Fruit fly (Drosophila melanogaster): ENCODE measurements around the gene Ogdh.

Gene Ogdh

DNA sequence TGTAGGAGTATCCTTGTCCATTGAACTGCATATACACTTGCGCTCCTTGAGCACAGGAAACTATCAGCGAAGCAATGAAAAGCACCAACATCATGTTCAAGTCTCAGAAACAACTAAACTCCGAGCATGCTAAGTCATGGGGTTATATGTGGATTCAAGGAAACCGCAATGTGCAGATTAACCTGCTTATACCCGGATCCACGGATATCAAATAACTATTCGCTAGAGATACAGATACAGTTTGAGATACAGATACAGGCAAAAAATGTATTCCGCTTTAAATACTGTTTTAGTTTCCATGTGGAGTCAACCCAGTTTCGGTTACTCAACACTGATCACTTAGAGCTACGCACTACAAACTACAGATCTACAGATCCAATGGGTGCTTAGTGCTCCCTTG, 15.8 kb upstream of the Ogdh start, which contains the start of gene CG13022:
Gene CG13022 (minus strand): TSS at position 101 of the 400 bp plus-strand sequence.
- TF ChIP-seq woc (GFP tag; optimal IDR thresholded peaks at IDR 0.05) (no peak), lola (GFP tag; optimal IDR thresholded peaks at IDR 0.05) (no peak), Hnf4 (GFP tag; optimal IDR thresholded peaks at IDR 0.05) (no peak), Dfd (GFP tag; optimal IDR thresholded peaks at IDR 0.05) (no peak), Myc (optimal IDR thresholded peaks at IDR 0.05) (no peak), Vsx2 (GFP tag; optimal IDR thresholded peaks at IDR 0.05; ENCODE audit: partially characterized antibody) (no peak), GATAd (GFP tag; optimal IDR thresholded peaks at IDR 0.05) (no peak), pan (optimal IDR thresholded peaks at IDR 0.05) (no peak), Sp1 (GFP tag; optimal IDR thresholded peaks at IDR 0.05) (no peak), Jra (GFP tag; optimal IDR thresholded peaks at IDR 0.05) (no peak), Mio (GFP tag; optimal IDR thresholded peaks at IDR 0.05) (no peak)

DNA sequence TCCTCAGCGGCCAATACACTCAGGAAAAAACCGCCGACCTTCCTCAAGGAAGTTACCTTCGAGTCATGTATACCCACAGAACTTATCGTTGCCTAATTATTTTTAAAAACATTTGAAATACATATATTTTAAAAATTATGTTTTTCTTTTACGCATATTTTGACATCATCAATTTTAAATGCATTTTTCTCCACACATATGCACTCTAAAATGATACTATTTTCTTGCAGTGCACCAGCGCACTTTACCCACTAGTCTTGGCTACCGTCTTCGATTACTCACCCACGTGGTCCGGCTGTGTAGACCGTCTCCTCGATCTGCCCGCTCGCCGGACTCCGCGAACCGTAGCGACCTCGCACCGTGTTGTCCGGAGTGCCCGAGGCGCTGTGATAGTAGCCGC, 13.3 kb upstream of the Ogdh start:
- TF ChIP-seq Mio (GFP tag; optimal IDR thresholded peaks at IDR 0.05) (no peak), OdsH (GFP tag; optimal IDR thresholded peaks at IDR 0.05) (no peak), Jra (GFP tag; optimal IDR thresholded peaks at IDR 0.05) (no peak), pan (optimal IDR thresholded peaks at IDR 0.05) (no peak), Vsx2 (GFP tag; optimal IDR thresholded peaks at IDR 0.05; ENCODE audit: partially characterized antibody) (no peak), br (GFP tag; optimal IDR thresholded peaks at IDR 0.05) (peak; percentile 16), woc (GFP tag; optimal IDR thresholded peaks at IDR 0.05) (no peak), rgr (GFP tag; optimal IDR thresholded peaks at IDR 0.05) (peak; percentile 4)

DNA sequence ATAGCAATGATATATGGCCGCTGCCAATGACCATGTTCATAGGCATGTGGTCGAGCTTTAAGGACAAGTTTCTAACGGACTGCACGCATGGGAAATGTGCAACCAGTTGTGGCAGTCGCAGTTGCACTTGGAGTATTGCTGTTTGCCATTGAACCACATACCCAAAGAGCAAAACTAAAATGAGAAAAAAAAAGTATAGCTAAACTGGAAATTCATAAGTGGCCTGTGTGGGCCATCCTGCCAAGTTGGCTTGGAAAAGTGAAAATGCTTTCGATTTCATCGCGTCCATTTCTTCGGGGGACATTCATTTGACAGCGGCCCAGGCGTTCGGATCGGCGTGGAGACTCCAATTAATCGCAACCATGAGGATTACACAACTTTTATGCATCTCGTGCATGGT, 10.6 kb upstream of the Ogdh start, which contains the start of gene Obp73a:
Gene Obp73a (plus strand): TSS at position 301 of the 400 bp plus-strand sequence.
- TF ChIP-seq CrebA (GFP tag; optimal IDR thresholded peaks at IDR 0.05; ENCODE audit: borderline replicate concordance) (no peak), N (GFP tag; optimal IDR thresholded peaks at IDR 0.05) (no peak), Mio (GFP tag; optimal IDR thresholded peaks at IDR 0.05) (no peak), h (GFP tag; optimal IDR thresholded peaks at IDR 0.05) (no peak), woc (GFP tag; optimal IDR thresholded peaks at IDR 0.05) (no peak), Hnf4 (GFP tag; optimal IDR thresholded peaks at IDR 0.05) (no peak), psq (GFP tag; optimal IDR thresholded peaks at IDR 0.05) (no peak), pan (optimal IDR thresholded peaks at IDR 0.05) (no peak), Myc (optimal IDR thresholded peaks at IDR 0.05) (no peak), Dif (GFP tag; optimal IDR thresholded peaks at IDR 0.05; ENCODE audit: partially characterized antibody) (no peak), Abd-B (GFP tag; optimal IDR thresholded peaks at IDR 0.05) (no peak), sage (GFP tag; optimal IDR thresholded peaks at IDR 0.05) (no peak), ey (GFP tag; optimal IDR thresholded peaks at IDR 0.05) (no peak), GATAd (GFP tag; optimal IDR thresholded peaks at IDR 0.05) (no peak)

DNA sequence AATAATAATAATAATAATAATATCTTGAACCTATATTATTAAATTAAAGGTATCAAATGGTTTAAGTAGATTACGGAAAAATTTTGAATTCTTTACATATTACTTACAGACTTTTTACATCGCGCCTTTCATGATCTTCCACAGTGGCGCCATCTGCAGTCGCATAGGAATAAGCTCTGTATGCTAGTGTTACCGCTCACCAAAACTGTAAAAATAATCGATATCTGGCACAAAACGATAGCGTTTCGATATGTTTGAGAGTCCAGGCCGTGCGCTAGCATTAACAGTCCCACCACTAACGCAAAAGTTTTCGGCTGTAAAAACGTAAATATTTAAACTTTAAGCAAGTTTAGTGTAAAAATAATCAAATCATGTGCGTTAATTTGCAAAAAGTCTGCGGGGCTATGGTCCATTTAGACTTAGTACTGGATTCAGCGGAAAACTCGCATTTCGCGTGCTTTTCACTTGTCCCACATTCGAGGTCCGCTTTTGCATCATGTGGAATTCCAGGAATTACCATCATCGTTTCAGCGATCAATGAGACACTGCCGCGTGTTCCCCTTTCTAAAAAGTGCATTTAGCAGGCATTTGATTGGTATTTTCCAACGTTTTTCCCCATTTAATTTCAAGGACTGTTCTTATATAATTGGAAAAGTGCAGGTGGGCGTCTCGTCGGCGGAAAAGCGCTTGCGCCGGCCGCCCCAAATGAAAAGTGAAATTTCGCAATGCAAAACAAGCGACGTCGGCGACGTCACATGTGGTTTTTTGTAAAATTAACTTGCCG, 789 bp downstream of the Ogdh start:
- no peak for TF ChIP-seq pan (optimal IDR thresholded peaks at IDR 0.05)
- TF ChIP-seq lola (GFP tag; optimal IDR thresholded peaks at IDR 0.05), result no peak
- TF ChIP-seq sage (GFP tag; optimal IDR thresholded peaks at IDR 0.05), result peak; percentile 17
- no peak for TF ChIP-seq Rel (GFP tag; optimal IDR thresholded peaks at IDR 0.05)
- TF ChIP-seq Rel (tag; optimal IDR thresholded peaks at IDR 0.05), result peak; percentile 68
- peak; percentile 48 for TF ChIP-seq h (GFP tag; optimal IDR thresholded peaks at IDR 0.05)
- TF ChIP-seq Abd-B (GFP tag; optimal IDR thresholded peaks at IDR 0.05), result no peak
- peak in 1 of 2 experiments; percentile 35 for TF ChIP-seq dl (GFP tag; optimal IDR thresholded peaks at IDR 0.05; ENCODE audit: insufficient read depth in 1 of 2, partially characterized antibody in 2 of 2)
- TF ChIP-seq Myc (optimal IDR thresholded peaks at IDR 0.05), result peak; percentile 47
- TF ChIP-seq Hnf4 (GFP tag; optimal IDR thresholded peaks at IDR 0.05), result peak; percentile 34
- no peak for TF ChIP-seq HLH106 (tag; optimal IDR thresholded peaks at IDR 0.05)
- TF ChIP-seq psq (GFP tag; optimal IDR thresholded peaks at IDR 0.05), result no peak
- TF ChIP-seq Hr83 (GFP tag; optimal IDR thresholded peaks at IDR 0.05; ENCODE audit: poor library complexity, severe bottlenecking), result peak; percentile 50
- no peak for TF ChIP-seq CG9705 (GFP tag; optimal IDR thresholded peaks at IDR 0.05)
- no peak for TF ChIP-seq Mio (GFP tag; optimal IDR thresholded peaks at IDR 0.05)
- TF ChIP-seq brk (GFP tag; optimal IDR thresholded peaks at IDR 0.05), result peak; percentile 68
- TF ChIP-seq rgr (GFP tag; optimal IDR thresholded peaks at IDR 0.05), result peak; percentile 35
- TF ChIP-seq GATAd (GFP tag; optimal IDR thresholded peaks at IDR 0.05), result no peak
- TF ChIP-seq sv (GFP tag; optimal IDR thresholded peaks at IDR 0.05), result no peak
- TF ChIP-seq foxo (GFP tag; optimal IDR thresholded peaks at IDR 0.05), result peak in 1 of 2 experiments; percentile 28

All from whole organism, wandering third instar larva.